Worm (Caenorhabditis elegans) whole organism, L2 larva: ENCODE measurements around the gene F14F7.7.

Experiments used
- C34F6.9 ChIP-seq: fragments of 150-350 bp; optimal IDR thresholded peaks from 2 replicates; lab custom pipeline; 2014; ENCODE audit warnings: missing biosample characterization, missing genetic modification characterization
- F13H6.1 ChIP-seq: sonication (generic microtip); optimal IDR thresholded peaks from 2 replicates; lab custom pipeline; 2016; ENCODE audit warnings: missing genetic modification characterization, missing compliant biosample characterization
- R02D3.7 ChIP-seq: fragments of 150-350 bp; optimal IDR thresholded peaks from 2 replicates; lab custom pipeline; 2014; ENCODE audit warnings: missing biosample characterization, missing genetic modification characterization
- Y55F3AM.14 ChIP-seq: fragments of 200-800 bp; sonication (Bioruptor generic); optimal IDR thresholded peaks from 2 replicates; lab custom pipeline; 2018; ENCODE audit warnings: mild to moderate bottlenecking, missing genetic modification characterization, missing compliant biosample characterization
- ZK546.5 ChIP-seq: sonication (generic microtip); optimal IDR thresholded peaks from 2 replicates; lab custom pipeline; 2017; ENCODE audit warnings: missing biosample characterization, missing genetic modification characterization
- alr-1 ChIP-seq: fragments of 150-350 bp; optimal IDR thresholded peaks from 2 replicates; lab custom pipeline; 2014; ENCODE audit warnings: missing biosample characterization, missing genetic modification characterization
- aly-2 ChIP-seq: fragments of 150-350 bp; optimal IDR thresholded peaks from 2 replicates; lab custom pipeline; 2014; ENCODE audit warnings: missing biosample characterization, missing genetic modification characterization
- ama-1 ChIP-seq: fragments of 150-350 bp; optimal IDR thresholded peaks from 2 replicates; lab custom pipeline; 2018; ENCODE audit warnings: inconsistent platforms
- blmp-1 ChIP-seq: sonication (generic microtip); optimal IDR thresholded peaks from 2 replicates; lab custom pipeline; 2017; ENCODE audit warnings: missing genetic modification characterization, mild to moderate bottlenecking, missing compliant biosample characterization, antibody characterized with exemption, moderate library complexity; ENCODE audit not compliant: insufficient read depth
- ceh-16 ChIP-seq: fragments of 150-350 bp; optimal IDR thresholded peaks from 2 replicates; lab custom pipeline; 2014; ENCODE audit warnings: missing biosample characterization, missing genetic modification characterization
- ceh-82 ChIP-seq: fragments of 150-350 bp; optimal IDR thresholded peaks from 2 replicates; lab custom pipeline; 2014; ENCODE audit warnings: missing biosample characterization, missing genetic modification characterization
- crh-2 ChIP-seq: sonication (generic microtip); optimal IDR thresholded peaks from 2 replicates; lab custom pipeline; 2017; ENCODE audit warnings: missing biosample characterization, missing genetic modification characterization
- dmd-4 ChIP-seq: sonication (generic microtip); optimal IDR thresholded peaks from 2 replicates; lab custom pipeline; 2017; ENCODE audit warnings: missing biosample characterization, missing genetic modification characterization
- egl-27 ChIP-seq: sonication (generic microtip); optimal IDR thresholded peaks from 3 replicates; lab custom pipeline; 2017; ENCODE audit warnings: missing biosample characterization, missing genetic modification reagents, missing genetic modification characterization
- elt-1 ChIP-seq: fragments of 150-350 bp; optimal IDR thresholded peaks from 2 replicates; lab custom pipeline; 2014; ENCODE audit warnings: missing biosample characterization, missing genetic modification characterization
- elt-3 ChIP-seq: sonication (generic microtip); optimal IDR thresholded peaks from 2 replicates; lab custom pipeline; 2017; ENCODE audit warnings: missing biosample characterization, missing genetic modification characterization
- fos-1 ChIP-seq: fragments of 150-350 bp; optimal IDR thresholded peaks from 2 replicates; lab custom pipeline; 2014; ENCODE audit warnings: missing biosample characterization, missing genetic modification characterization
- gmeb-1 ChIP-seq: fragments of 150-350 bp; optimal IDR thresholded peaks from 2 replicates; lab custom pipeline; 2014; ENCODE audit warnings: missing biosample characterization, missing genetic modification characterization
- lin-11 ChIP-seq: fragments of 150-350 bp; sonication (generic microtip); optimal IDR thresholded peaks from 2 replicates; lab custom pipeline; 2014; ENCODE audit warnings: missing biosample characterization, missing genetic modification characterization, inconsistent platforms, mixed read lengths
- lin-13 ChIP-seq: fragments of 150-350 bp; optimal IDR thresholded peaks from 2 replicates; lab custom pipeline; 2014; ENCODE audit warnings: missing biosample characterization, missing genetic modification reagents, missing genetic modification characterization
- lin-39 ChIP-seq: fragments of 150-350 bp; optimal IDR thresholded peaks from 2 replicates; lab custom pipeline; 2014; ENCODE audit warnings: missing biosample characterization, missing genetic modification reagents, missing genetic modification characterization
- lsy-2 ChIP-seq, 2 experiments: fragments of 150-350 bp in 1 of 2; sonication (generic microtip) in 1 of 2; optimal IDR thresholded peaks; 2 replicates each; lab custom pipeline; 2014 to 2017; ENCODE audit warnings: missing biosample characterization in 2 of 2, missing genetic modification characterization in 2 of 2
- mab-5 ChIP-seq: fragments of 150-350 bp; optimal IDR thresholded peaks from 2 replicates; lab custom pipeline; 2014; ENCODE audit warnings: missing biosample characterization, missing genetic modification characterization
- mbf-1 ChIP-seq: sonication (generic microtip); optimal IDR thresholded peaks from 2 replicates; lab custom pipeline; 2017; ENCODE audit warnings: missing biosample characterization, missing genetic modification characterization
- mdl-1 ChIP-seq, 2 experiments: fragments of 150-350 bp in 1 of 2; sonication (generic microtip) in 1 of 2; optimal IDR thresholded peaks; 2 replicates each; lab custom pipeline; 2017; ENCODE audit warnings: missing biosample characterization in 2 of 2, missing genetic modification characterization in 2 of 2
- nhr-10 ChIP-seq: sonication (generic microtip); optimal IDR thresholded peaks from 2 replicates; lab custom pipeline; 2017; ENCODE audit warnings: missing biosample characterization, missing genetic modification characterization
- nhr-11 ChIP-seq: fragments of 150-350 bp; optimal IDR thresholded peaks from 2 replicates; lab custom pipeline; 2014; ENCODE audit warnings: missing biosample characterization, missing genetic modification characterization
- nhr-12 ChIP-seq: fragments of 150-350 bp; optimal IDR thresholded peaks from 2 replicates; lab custom pipeline; 2014; ENCODE audit warnings: missing biosample characterization, missing genetic modification characterization
- nhr-129 ChIP-seq: fragments of 150-350 bp; optimal IDR thresholded peaks from 2 replicates; lab custom pipeline; 2014; ENCODE audit warnings: missing biosample characterization, missing genetic modification characterization
- nhr-21 ChIP-seq: fragments of 150-350 bp; optimal IDR thresholded peaks from 2 replicates; lab custom pipeline; 2014; ENCODE audit warnings: missing biosample characterization, missing genetic modification characterization
- nhr-23 ChIP-seq: fragments of 150-350 bp; optimal IDR thresholded peaks from 2 replicates; lab custom pipeline; 2014; ENCODE audit warnings: missing biosample characterization, missing genetic modification reagents, missing genetic modification characterization
- nhr-237 ChIP-seq: fragments of 150-350 bp; optimal IDR thresholded peaks from 2 replicates; lab custom pipeline; 2014; ENCODE audit warnings: missing biosample characterization, missing genetic modification characterization
- nhr-25 ChIP-seq: fragments of 150-350 bp; sonication (generic microtip); optimal IDR thresholded peaks from 3 replicates; lab custom pipeline; 2014; ENCODE audit warnings: missing biosample characterization, missing genetic modification characterization
- nhr-6 ChIP-seq: fragments of 150-350 bp; optimal IDR thresholded peaks from 2 replicates; lab custom pipeline; 2014; ENCODE audit warnings: missing biosample characterization, missing genetic modification characterization
- nhr-77 ChIP-seq: fragments of 150-350 bp; optimal IDR thresholded peaks from 2 replicates; lab custom pipeline; 2014; ENCODE audit warnings: missing biosample characterization, missing genetic modification characterization
- peb-1 ChIP-seq: fragments of 150-350 bp; optimal IDR thresholded peaks from 2 replicates; lab custom pipeline; 2014; ENCODE audit warnings: missing biosample characterization, missing genetic modification characterization
- sem-4 ChIP-seq: fragments of 150-350 bp; optimal IDR thresholded peaks from 2 replicates; lab custom pipeline; 2014; ENCODE audit warnings: missing biosample characterization, missing genetic modification reagents, missing genetic modification characterization
- skn-1 ChIP-seq: sonication (generic microtip); optimal IDR thresholded peaks from 2 replicates; lab custom pipeline; 2017; ENCODE audit warnings: missing biosample characterization, missing genetic modification characterization
- sma-3 ChIP-seq: sonication (generic microtip); optimal IDR thresholded peaks from 2 replicates; lab custom pipeline; 2016; ENCODE audit warnings: missing genetic modification reagents, missing genetic modification characterization, missing compliant biosample characterization
- sma-9 ChIP-seq, 2 experiments: fragments of 150-350 bp in 1 of 2; sonication (generic microtip) in 1 of 2; optimal IDR thresholded peaks; 2 replicates each; lab custom pipeline; 2014 to 2016; ENCODE audit warnings: missing genetic modification characterization in 2 of 2, mild to moderate bottlenecking in 1 of 2, missing biosample characterization in 1 of 2, missing compliant biosample characterization in 1 of 2, missing genetic modification reagents in 1 of 2, moderate library complexity in 1 of 2
- snpc-4 ChIP-seq: fragments of 150-350 bp; optimal IDR thresholded peaks from 2 replicates; lab custom pipeline; 2014; ENCODE audit warnings: missing biosample characterization, missing genetic modification characterization
- unc-39 ChIP-seq: fragments of 150-350 bp; optimal IDR thresholded peaks from 2 replicates; lab custom pipeline; 2014; ENCODE audit warnings: missing biosample characterization, missing genetic modification characterization
- unc-55 ChIP-seq: fragments of 150-350 bp; sonication (generic microtip); optimal IDR thresholded peaks from 3 replicates; lab custom pipeline; 2014; ENCODE audit warnings: missing biosample characterization, missing genetic modification reagents, missing genetic modification characterization
- unc-62 ChIP-seq: fragments of 150-350 bp; optimal IDR thresholded peaks from 2 replicates; lab custom pipeline; 2014; ENCODE audit warnings: missing biosample characterization, missing genetic modification reagents, missing genetic modification characterization
- zag-1 ChIP-seq: fragments of 150-350 bp; optimal IDR thresholded peaks from 2 replicates; lab custom pipeline; 2014; ENCODE audit warnings: missing biosample characterization, missing genetic modification characterization
- ztf-1 ChIP-seq: fragments of 200-800 bp; sonication (Bioruptor generic); conservative IDR thresholded peaks from 2 replicates; pipeline ENCODE4 v1.3.6; 2022; ENCODE audit warnings: missing genetic modification characterization, missing compliant biosample characterization
- ztf-11 ChIP-seq: sonication (generic microtip); optimal IDR thresholded peaks from 2 replicates; lab custom pipeline; 2017; ENCODE audit warnings: missing biosample characterization, missing genetic modification characterization
- ztf-4 ChIP-seq: fragments of 150-350 bp; optimal IDR thresholded peaks from 2 replicates; lab custom pipeline; 2014; ENCODE audit warnings: missing biosample characterization, missing genetic modification characterization

F14F7.7 gene

ce11 chrIII:13061734-13062133, 31.0 kb downstream of the F14F7.7 start:
- TF ChIP-seq unc-62 (GFP tag; lab: Kevin White, UChicago) (no peak), skn-1 (tag; lab: Kevin White, UChicago) (no peak), nhr-23 (tag; lab: Kevin White, UChicago) (no peak), alr-1 (no peak), nhr-237 (tag; lab: Kevin White, UChicago) (no peak), nhr-11 (tag; lab: Kevin White, UChicago) (no peak), nhr-10 (tag; lab: Kevin White, UChicago) (no peak), C34F6.9 (no peak), ceh-16 (no peak), ama-1 (no peak), sma-9 (GFP tag; optimal IDR thresholded peaks at IDR 0.05; lab: Kevin White, UChicago) (no peak), sma-9 (tag; optimal IDR thresholded peaks at IDR 0.05; lab: Kevin White, UChicago) (no peak), gmeb-1 (tag; lab: Kevin White, UChicago) (no peak), ztf-4 (no peak), ZK546.5 (tag; lab: Kevin White, UChicago) (no peak), mab-5 (tag; lab: Kevin White, UChicago) (no peak), unc-55 (GFP tag; lab: Kevin White, UChicago) (no peak)

DNA sequence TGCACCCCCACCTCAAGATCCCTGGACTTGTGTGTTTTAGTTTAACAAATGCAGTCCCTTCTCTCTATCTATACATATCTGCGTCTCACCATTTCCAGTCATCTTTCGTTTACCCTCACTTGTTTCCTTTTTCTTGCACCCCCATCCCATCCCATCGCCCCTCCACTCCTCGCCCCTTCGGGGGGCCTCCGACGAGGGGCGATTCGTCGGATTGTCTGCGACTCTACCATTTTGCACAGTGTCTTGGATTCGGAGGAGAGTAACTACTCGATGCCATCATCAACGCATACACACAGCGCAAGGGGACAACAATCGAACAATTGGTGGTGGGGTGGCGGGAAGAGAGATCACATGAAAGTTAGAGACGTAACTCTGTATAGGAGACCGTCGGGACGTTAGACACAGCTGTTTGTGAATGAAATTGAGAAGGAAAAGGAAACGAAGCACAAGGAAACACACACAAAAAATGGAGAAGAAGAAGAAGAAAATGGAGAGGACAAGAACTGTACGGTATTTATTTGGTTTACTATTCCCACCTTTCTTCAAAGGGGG, 31.8 kb downstream of the F14F7.7 start:
- TF ChIP-seq ztf-4: peak; percentile 90
- peak; percentile 98 for TF ChIP-seq ceh-16
- TF ChIP-seq nhr-129 (tag; lab: Kevin White, UChicago): peak; percentile 98
- peak; percentile 91 for TF ChIP-seq egl-27
- peak; percentile 77 to 91 for TF ChIP-seq lsy-2 (tag; optimal IDR thresholded peaks at IDR 0.05; lab: Kevin White, UChicago)
- TF ChIP-seq ZK546.5 (tag; lab: Kevin White, UChicago): peak; percentile 11
- peak; percentile 97 for TF ChIP-seq zag-1 (tag; lab: Kevin White, UChicago)
- TF ChIP-seq ama-1: no peak
- peak; percentile 91 for TF ChIP-seq fos-1 (tag; lab: Kevin White, UChicago)
- peak; percentile 96 for TF ChIP-seq crh-2
- TF ChIP-seq C34F6.9: peak; percentile 96
- peak; percentile 98 for TF ChIP-seq F13H6.1 (tag; lab: Kevin White, UChicago)
- no peak for TF ChIP-seq elt-3 (tag; lab: Kevin White, UChicago)
- peak; percentile 17 for TF ChIP-seq R02D3.7 (tag; lab: Kevin White, UChicago)
- TF ChIP-seq nhr-23 (tag; lab: Kevin White, UChicago): no peak
- peak; percentile 92 for TF ChIP-seq lin-13
- TF ChIP-seq unc-62 (GFP tag; lab: Kevin White, UChicago): peak; percentile 67
- no peak for TF ChIP-seq nhr-12 (tag; lab: Kevin White, UChicago)
- TF ChIP-seq unc-39: peak; percentile 75
- TF ChIP-seq skn-1 (tag; lab: Kevin White, UChicago): no peak
- TF ChIP-seq Y55F3AM.14 (GFP tag; lab: Kevin White, UChicago): peak; percentile 87
- TF ChIP-seq ceh-82 (tag; lab: Kevin White, UChicago): peak; percentile 61
- peak; percentile 76 for TF ChIP-seq unc-55 (GFP tag; lab: Kevin White, UChicago)
- peak; percentile 89 for TF ChIP-seq nhr-25 (tag; lab: Kevin White, UChicago)
- TF ChIP-seq sma-9 (GFP tag; optimal IDR thresholded peaks at IDR 0.05; lab: Kevin White, UChicago): peak; percentile 89
- TF ChIP-seq sma-9 (tag; optimal IDR thresholded peaks at IDR 0.05; lab: Kevin White, UChicago): no peak
- TF ChIP-seq nhr-237 (tag; lab: Kevin White, UChicago): peak; percentile 4
- TF ChIP-seq aly-2 (tag; lab: Kevin White, UChicago): no peak
- TF ChIP-seq mab-5 (tag; lab: Kevin White, UChicago): peak; percentile 90
- TF ChIP-seq snpc-4 (tag; lab: Kevin White, UChicago): peak; percentile 88
- no peak for TF ChIP-seq mbf-1 (tag; lab: Kevin White, UChicago)
- TF ChIP-seq nhr-21 (tag; lab: Kevin White, UChicago): peak; percentile 84
- peak; percentile 85 to 89 for TF ChIP-seq mdl-1 (tag; optimal IDR thresholded peaks at IDR 0.05; lab: Kevin White, UChicago)
- peak; percentile 92 for TF ChIP-seq nhr-6
- TF ChIP-seq blmp-1 (tag; lab: Kevin White, UChicago): peak; percentile 38
- TF ChIP-seq nhr-77 (tag; lab: Kevin White, UChicago): no peak
- TF ChIP-seq peb-1 (tag; lab: Kevin White, UChicago): peak; percentile 53
- no peak for TF ChIP-seq dmd-4 (tag; lab: Kevin White, UChicago)
- TF ChIP-seq ztf-11 (tag; lab: Kevin White, UChicago): no peak
- no peak for TF ChIP-seq elt-1 (tag; lab: Kevin White, UChicago)
- no peak for TF ChIP-seq nhr-11 (tag; lab: Kevin White, UChicago)
- TF ChIP-seq ztf-1 (GFP tag; lab: Robert Waterston, UW): no peak
- TF ChIP-seq nhr-10 (tag; lab: Kevin White, UChicago): no peak
- TF ChIP-seq sem-4 (tag; lab: Kevin White, UChicago): peak; percentile 99
- peak; percentile 88 for TF ChIP-seq sma-3 (GFP tag; lab: Kevin White, UChicago)
- TF ChIP-seq lin-11 (tag; lab: Kevin White, UChicago): peak; percentile 64
- peak; percentile 40 for TF ChIP-seq lin-39 (tag; lab: Kevin White, UChicago)
- peak; percentile 73 for TF ChIP-seq gmeb-1 (tag; lab: Kevin White, UChicago)
- no peak for TF ChIP-seq alr-1
